Fruit fly (Drosophila melanogaster) whole organism, pupa: Measurements from ENCODE around the gene RpS21.

Experiments
- CG10348 ChIP-seq: fragments of 200-800 bp; sonication (Bioruptor generic); IDR thresholded peaks from 2 replicates; pipeline ENCODE4 v1.3.6; 2022; ENCODE audit warnings: missing biosample characterization, missing genetic modification characterization
- CG12605 ChIP-seq: fragments of 200-800 bp; sonication (Bioruptor generic); IDR thresholded peaks from 2 replicates; pipeline ENCODE4 v1.3.6; 2022; ENCODE audit warnings: missing biosample characterization, missing genetic modification characterization
- CG13204 ChIP-seq: fragments of 200-800 bp; sonication (Bioruptor generic); optimal IDR thresholded peaks from 2 replicates; lab custom pipeline; 2018; ENCODE audit warnings: missing biosample characterization, mild to moderate bottlenecking, missing genetic modification characterization, moderate library complexity
- CG14655 ChIP-seq: fragments of 200-800 bp; sonication (Bioruptor generic); optimal IDR thresholded peaks from 3 replicates; lab custom pipeline; 2017; ENCODE audit warnings: mild to moderate bottlenecking, missing biosample characterization, missing genetic modification reagents, missing genetic modification characterization
- CG15710 ChIP-seq: fragments of 200-800 bp; sonication (Bioruptor generic); optimal IDR thresholded peaks from 2 replicates; lab custom pipeline; 2018; ENCODE audit warnings: missing biosample characterization, mild to moderate bottlenecking, missing genetic modification characterization, moderate library complexity
- CG17806 ChIP-seq: fragments of 200-800 bp; sonication (Bioruptor generic); optimal IDR thresholded peaks from 2 replicates; lab custom pipeline; 2018; ENCODE audit warnings: missing biosample characterization, mild to moderate bottlenecking, missing genetic modification characterization, moderate library complexity
- CG32121 ChIP-seq: fragments of 200-800 bp; sonication (Bioruptor generic); IDR thresholded peaks from 2 replicates; pipeline ENCODE4 v1.3.6; 2022; ENCODE audit warnings: missing biosample characterization, missing genetic modification characterization
- CG34367 ChIP-seq: fragments of 200-800 bp; sonication (Bioruptor generic); optimal IDR thresholded peaks from 2 replicates; lab custom pipeline; 2018; ENCODE audit warnings: missing biosample characterization, mild to moderate bottlenecking, missing genetic modification characterization
- CG4496 ChIP-seq: fragments of 200-800 bp; sonication (Bioruptor generic); IDR thresholded peaks from 3 replicates; pipeline ENCODE4 v1.3.6; 2022; ENCODE audit warnings: missing biosample characterization, missing genetic modification characterization
- CG8159 ChIP-seq: fragments of 200-800 bp; sonication (Bioruptor generic); optimal IDR thresholded peaks from 3 replicates; lab custom pipeline; 2018; ENCODE audit warnings: missing biosample characterization, mild to moderate bottlenecking, missing genetic modification characterization, moderate library complexity
- CG8301 ChIP-seq: fragments of 200-800 bp; sonication (Bioruptor generic); optimal IDR thresholded peaks from 2 replicates; lab custom pipeline; 2018; ENCODE audit warnings: missing biosample characterization, mild to moderate bottlenecking, missing genetic modification characterization
- CG9948 ChIP-seq: fragments of 200-800 bp; sonication (Bioruptor generic); optimal IDR thresholded peaks from 2 replicates; lab custom pipeline; 2018; ENCODE audit warnings: missing biosample characterization, mild to moderate bottlenecking, missing genetic modification characterization, moderate library complexity
- D1 ChIP-seq: fragments of 200-800 bp; sonication (Bioruptor generic); optimal IDR thresholded peaks from 2 replicates; lab custom pipeline; 2018; ENCODE audit warnings: missing biosample characterization, mild to moderate bottlenecking, missing genetic modification characterization, moderate library complexity
- EcR ChIP-seq: fragments of 200-800 bp; sonication (Bioruptor generic); optimal IDR thresholded peaks from 3 replicates; lab custom pipeline; 2019; ENCODE audit warnings: missing biosample characterization, missing genetic modification characterization, mild to moderate bottlenecking, moderate library complexity, missing genetic modification reagents
- Ets98B ChIP-seq: fragments of 200-800 bp; sonication (Bioruptor generic); IDR thresholded peaks from 2 replicates; pipeline ENCODE4 v1.3.6; 2022; ENCODE audit warnings: missing biosample characterization, missing genetic modification characterization
- Pif1A ChIP-seq: fragments of 200-800 bp; sonication (Bioruptor generic); optimal IDR thresholded peaks from 3 replicates; lab custom pipeline; 2016; ENCODE audit warnings: missing biosample characterization, missing genetic modification characterization
- Pif1B ChIP-seq: fragments of 200-800 bp; sonication (Bioruptor generic); optimal IDR thresholded peaks from 3 replicates; lab custom pipeline; 2016; ENCODE audit warnings: missing biosample characterization, missing genetic modification characterization
- Snoo ChIP-seq: fragments of 200-800 bp; sonication (Bioruptor generic); optimal IDR thresholded peaks from 3 replicates; lab custom pipeline; 2017; ENCODE audit warnings: missing biosample characterization, mild to moderate bottlenecking, missing genetic modification characterization, inconsistent platforms
- fd96Ca ChIP-seq: fragments of 200-800 bp; sonication (Bioruptor generic); IDR thresholded peaks from 3 replicates; pipeline ENCODE4 v1.3.6; 2022; ENCODE audit warnings: missing biosample characterization, missing genetic modification characterization
- gl ChIP-seq: fragments of 200-800 bp; sonication (Bioruptor generic); optimal IDR thresholded peaks from 2 replicates; lab custom pipeline; 2018; ENCODE audit warnings: missing biosample characterization, mild to moderate bottlenecking, missing genetic modification characterization
- rn ChIP-seq: fragments of 200-800 bp; sonication (Bioruptor generic); IDR thresholded peaks from 2 replicates; pipeline ENCODE4 v1.3.6; 2022; ENCODE audit warnings: missing biosample characterization, missing genetic modification characterization

The RpS21 gene

DNA sequence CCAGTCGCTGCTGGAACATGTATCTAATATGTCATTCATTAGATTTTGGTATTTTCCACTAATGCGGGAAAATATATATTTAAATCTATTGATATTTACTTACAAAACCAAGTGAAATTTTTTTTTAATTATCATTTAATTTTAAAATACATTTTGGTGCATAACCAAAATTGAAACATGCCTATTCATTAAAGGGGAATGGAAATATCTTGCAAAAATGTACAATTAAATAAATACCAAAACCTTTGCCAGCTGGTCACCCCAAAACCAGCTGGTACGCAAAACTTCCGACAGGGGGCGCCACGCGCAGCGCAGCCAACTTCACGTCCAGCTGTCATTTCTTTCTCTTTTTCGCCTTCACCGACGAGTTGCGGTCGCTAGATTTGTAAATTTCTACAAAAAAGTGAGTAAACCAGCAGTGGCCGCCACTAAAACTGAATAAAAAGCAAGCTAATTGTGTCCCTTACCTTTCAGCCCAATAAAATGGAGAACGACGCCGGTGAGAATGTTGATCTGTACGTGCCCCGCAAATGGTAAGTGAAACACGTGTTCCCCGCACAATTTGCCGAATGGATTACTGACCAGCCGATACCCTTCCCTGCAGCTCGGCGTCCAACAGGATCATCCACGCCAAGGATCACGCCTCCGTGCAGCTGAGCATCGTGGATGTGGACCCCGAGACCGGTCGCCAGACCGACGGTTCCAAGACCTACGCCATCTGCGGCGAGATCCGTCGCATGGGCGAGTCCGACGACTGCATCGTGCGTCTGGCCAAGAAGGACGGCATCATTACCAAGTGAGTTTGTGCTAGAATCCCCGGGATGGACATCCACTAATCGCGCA, at the start of gene RpS21, which contains the start of gene CG3104:
RpS21 (plus strand) TSS at position 298 of the 843 bp plus-strand sequence.
CG3104 (minus strand) TSS at position 6 of the 843 bp plus-strand sequence.
- TF ChIP-seq CG8159 (tag; lab: Kevin White, UChicago) = no peak
- peak; percentile 59; the same call in 2 of the 3 replicates for TF ChIP-seq fd96Ca (GFP tag; lab: Robert Waterston, UW)
- peak; percentile 24 for TF ChIP-seq CG9948
- TF ChIP-seq CG8301 = peak; percentile 1
- no peak for TF ChIP-seq EcR (GFP tag; lab: Kevin White, UChicago)
- peak; percentile 48 for TF ChIP-seq CG13204 (GFP tag; lab: Kevin White, UChicago)
- TF ChIP-seq CG15710 (tag; lab: Kevin White, UChicago) = peak; percentile 53
- peak; percentile 36; the same call in 1 of the 2 replicates for TF ChIP-seq CG32121 (GFP tag; lab: Robert Waterston, UW)
- peak; percentile 86 for TF ChIP-seq Snoo (tag; lab: Kevin White, UChicago)
- no peak for TF ChIP-seq CG10348
- no peak for TF ChIP-seq gl (tag; lab: Kevin White, UChicago)
- peak; percentile 63 for TF ChIP-seq rn
- no peak for TF ChIP-seq D1 (tag; lab: Kevin White, UChicago)
- TF ChIP-seq CG4496 (GFP tag; lab: Robert Waterston, UW) = peak; percentile 84
- peak; percentile 9 for TF ChIP-seq Pif1B (GFP tag; lab: Kevin White, UChicago)
- TF ChIP-seq Ets98B = peak; percentile 60; the same call in 1 of the 2 replicates
- peak; percentile 53; the same call in 1 of the 2 replicates for TF ChIP-seq CG12605 (GFP tag; lab: Robert Waterston, UW)
- peak; percentile 67 for TF ChIP-seq CG14655 (GFP tag; lab: Kevin White, UChicago)
- peak; percentile 54 for TF ChIP-seq Pif1A
- TF ChIP-seq CG17806 (tag; lab: Kevin White, UChicago) = peak; percentile 37
- TF ChIP-seq CG34367 (tag; lab: Kevin White, UChicago) = peak; percentile 57

- TF ChIP-seq CG14655 (GFP tag; lab: Kevin White, UChicago) (peak; percentile 45), CG34367 (tag; lab: Kevin White, UChicago) (peak; percentile 34), gl (tag; lab: Kevin White, UChicago) (peak; percentile 88), Pif1A (peak; percentile 21), CG10348 (no peak), CG8301 (peak; percentile 17), CG13204 (GFP tag; lab: Kevin White, UChicago) (peak; percentile 91), CG4496 (GFP tag; lab: Robert Waterston, UW) (0 out of 3 replicates have a peak, but pooled peaks have one; percentile 38), rn (no peak), CG12605 (GFP tag; lab: Robert Waterston, UW) (no peak), fd96Ca (GFP tag; lab: Robert Waterston, UW) (no peak), CG8159 (tag; lab: Kevin White, UChicago) (peak; percentile 30), Pif1B (GFP tag; lab: Kevin White, UChicago) (peak; percentile 20), Snoo (tag; lab: Kevin White, UChicago) (peak; percentile 29), D1 (tag; lab: Kevin White, UChicago) (no peak), EcR (GFP tag; lab: Kevin White, UChicago) (peak; percentile 95), CG15710 (tag; lab: Kevin White, UChicago) (peak; percentile 1), CG9948 (no peak), CG32121 (GFP tag; lab: Robert Waterston, UW) (no peak), Ets98B (peak; percentile 44; the same call in 1 of the 2 replicates), CG17806 (tag; lab: Kevin White, UChicago) (no peak)
These were observed 49.6 kb upstream of the RpS21 start for dm6 chr2L:2806190-2806763.

DNA sequence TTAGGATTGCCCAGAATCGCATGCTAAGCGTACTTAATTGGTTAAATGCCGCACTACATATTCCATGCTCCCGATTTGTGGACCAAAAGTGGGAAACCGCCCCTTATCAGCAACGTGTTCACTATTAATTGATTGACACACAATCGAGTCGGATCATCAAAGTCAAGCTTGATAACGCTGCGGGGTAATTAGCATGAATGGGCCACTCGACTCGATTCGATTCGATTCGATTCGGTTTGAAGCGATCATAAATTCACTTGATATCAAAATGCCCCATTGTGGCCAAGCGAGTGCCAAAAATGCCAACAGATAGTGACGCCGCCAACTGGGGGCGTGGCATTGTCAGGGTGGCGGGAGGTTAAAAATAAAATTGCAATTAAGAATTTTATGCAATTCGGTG, 48.3 kb upstream of the RpS21 start:
- no peak for TF ChIP-seq CG10348
- TF ChIP-seq gl (tag; lab: Kevin White, UChicago) = no peak
- no peak for TF ChIP-seq Ets98B
- TF ChIP-seq CG8301 = no peak
- TF ChIP-seq CG34367 (tag; lab: Kevin White, UChicago) = no peak
- TF ChIP-seq, all 21 proteins: peak for 0

DNA sequence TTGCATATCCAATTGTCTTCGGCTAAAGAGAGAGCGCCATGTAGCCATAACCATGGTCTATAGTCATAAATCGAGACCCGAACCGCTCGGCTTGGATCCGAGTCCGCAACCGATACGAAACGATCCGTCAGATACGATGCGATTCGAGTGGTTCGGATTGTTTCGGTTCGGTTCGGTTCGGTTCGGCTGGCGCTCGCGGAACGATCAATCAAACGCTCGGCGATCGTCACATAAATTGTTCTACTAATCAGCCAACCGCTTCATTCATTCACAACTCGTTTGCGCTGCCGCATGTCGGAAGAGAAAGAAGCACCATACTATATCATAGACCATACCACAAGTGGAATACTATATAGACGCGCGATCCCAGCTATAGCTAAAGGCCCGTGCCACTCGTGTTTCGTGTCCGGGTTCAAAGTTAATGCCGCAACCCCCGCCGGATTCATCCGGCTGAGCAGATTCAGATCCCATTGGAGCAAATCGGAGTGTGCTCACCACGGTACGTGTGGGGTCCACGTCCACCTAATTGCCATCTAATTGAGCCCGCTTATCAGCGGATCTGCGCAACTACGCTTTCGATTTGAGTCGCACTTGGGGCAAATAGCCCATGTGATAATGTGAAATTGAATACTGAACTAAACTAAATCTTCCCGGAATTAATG, 47.7 kb upstream of the RpS21 start:
- peak; percentile 67 for TF ChIP-seq CG4496 (GFP tag; lab: Robert Waterston, UW)
- no peak for TF ChIP-seq rn
- no peak for TF ChIP-seq EcR (GFP tag; lab: Kevin White, UChicago)
- TF ChIP-seq CG15710 (tag; lab: Kevin White, UChicago) = no peak
- no peak for TF ChIP-seq fd96Ca (GFP tag; lab: Robert Waterston, UW)
- TF ChIP-seq CG9948 = no peak
- no peak for TF ChIP-seq CG34367 (tag; lab: Kevin White, UChicago)
- TF ChIP-seq CG12605 (GFP tag; lab: Robert Waterston, UW) = peak; percentile 44
- peak; percentile 37; the same call in 1 of the 2 replicates for TF ChIP-seq Ets98B
- TF ChIP-seq CG13204 (GFP tag; lab: Kevin White, UChicago) = peak; percentile 54

DNA sequence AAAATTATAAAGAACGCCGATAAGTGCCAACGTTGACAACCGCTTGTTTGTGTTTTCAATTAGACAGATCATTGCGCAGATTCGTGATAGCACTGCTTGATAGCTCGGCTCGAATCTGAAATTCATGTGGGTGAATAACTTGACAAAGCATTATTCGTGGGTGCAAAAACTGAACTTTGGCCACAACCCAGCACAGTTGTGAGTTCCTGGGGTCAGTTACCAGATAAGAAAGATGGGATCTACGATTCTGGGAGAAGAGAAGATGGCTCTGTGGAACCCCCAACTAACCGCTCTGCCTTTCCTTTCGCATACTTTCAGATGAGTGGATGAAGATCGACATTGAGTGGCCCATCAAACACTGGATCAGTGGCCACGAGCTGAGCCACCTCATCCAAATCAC, 45.0 kb upstream of the RpS21 start:
- TF ChIP-seq CG34367 (tag; lab: Kevin White, UChicago) (no peak), Snoo (tag; lab: Kevin White, UChicago) (no peak), CG9948 (no peak), CG15710 (tag; lab: Kevin White, UChicago) (no peak), CG14655 (GFP tag; lab: Kevin White, UChicago) (no peak)
